Worm (Caenorhabditis elegans) whole organism, late embryonic: ENCODE results near the gene aipr-1.

Source experiments
- F13H6.1 ChIP-seq: sonication (generic microtip); optimal IDR thresholded peaks from 2 replicates; lab custom pipeline; 2016; ENCODE audit warnings: missing genetic modification characterization, missing compliant biosample characterization
- T23F11.4 ChIP-seq: fragments of 200-800 bp; sonication (Bioruptor generic); optimal IDR thresholded peaks from 2 replicates; lab custom pipeline; 2018; ENCODE audit warnings: mild to moderate bottlenecking, missing genetic modification characterization, missing compliant biosample characterization
- Y22D7AL.16 ChIP-seq: sonication (generic microtip); optimal IDR thresholded peaks from 2 replicates; lab custom pipeline; 2016; ENCODE audit warnings: missing genetic modification characterization, missing compliant biosample characterization
- ahr-1 ChIP-seq: sonication (generic microtip); optimal IDR thresholded peaks from 2 replicates; lab custom pipeline; 2016; ENCODE audit warnings: missing genetic modification characterization, missing compliant biosample characterization
- ceh-14 ChIP-seq: sonication (generic microtip); optimal IDR thresholded peaks from 2 replicates; lab custom pipeline; 2016; ENCODE audit warnings: missing genotype, missing genetic modification characterization, missing compliant biosample characterization
- ceh-18 ChIP-seq: sonication (generic microtip); optimal IDR thresholded peaks from 2 replicates; lab custom pipeline; 2016; ENCODE audit warnings: missing genetic modification characterization, missing compliant biosample characterization
- ceh-19 ChIP-seq: fragments of 200-800 bp; sonication (Bioruptor generic); optimal IDR thresholded peaks from 2 replicates; lab custom pipeline; 2018; ENCODE audit warnings: mild to moderate bottlenecking, missing genetic modification characterization, missing compliant biosample characterization
- ceh-2 ChIP-seq: sonication (generic microtip); optimal IDR thresholded peaks from 2 replicates; lab custom pipeline; 2016; ENCODE audit warnings: missing genotype, missing genetic modification characterization, missing compliant biosample characterization
- ceh-22 ChIP-seq: sonication (generic microtip); optimal IDR thresholded peaks from 2 replicates; lab custom pipeline; 2017; ENCODE audit warnings: missing biosample characterization, missing genetic modification characterization
- ceh-24 ChIP-seq: sonication (generic microtip); optimal IDR thresholded peaks from 2 replicates; lab custom pipeline; 2016; ENCODE audit warnings: mild to moderate bottlenecking, missing genetic modification characterization, missing compliant biosample characterization
- ceh-31 ChIP-seq: sonication (generic microtip); optimal IDR thresholded peaks from 2 replicates; lab custom pipeline; 2016; ENCODE audit warnings: missing genetic modification characterization, missing compliant biosample characterization
- ceh-48 ChIP-seq: sonication (generic microtip); optimal IDR thresholded peaks from 2 replicates; lab custom pipeline; 2016; ENCODE audit warnings: missing genetic modification characterization, inconsistent platforms, missing compliant biosample characterization
- ceh-9 ChIP-seq: sonication (generic microtip); optimal IDR thresholded peaks from 2 replicates; lab custom pipeline; 2016; ENCODE audit warnings: mild to moderate bottlenecking, missing genetic modification characterization, inconsistent platforms, missing compliant biosample characterization
- che-1 ChIP-seq: sonication (generic microtip); optimal IDR thresholded peaks from 2 replicates; lab custom pipeline; 2016; ENCODE audit warnings: mild to moderate bottlenecking, missing genetic modification characterization, missing compliant biosample characterization
- elt-4 ChIP-seq: sonication (generic microtip); optimal IDR thresholded peaks from 2 replicates; lab custom pipeline; 2016; ENCODE audit warnings: missing genetic modification characterization, missing compliant biosample characterization
- ets-4 ChIP-seq: sonication (generic microtip); optimal IDR thresholded peaks from 2 replicates; lab custom pipeline; 2016; ENCODE audit warnings: missing genetic modification characterization, missing compliant biosample characterization
- eyg-1 ChIP-seq: sonication (generic microtip); optimal IDR thresholded peaks from 2 replicates; lab custom pipeline; 2016; ENCODE audit warnings: missing genotype, missing genetic modification characterization, missing compliant biosample characterization
- fax-1 ChIP-seq: sonication (generic microtip); optimal IDR thresholded peaks from 2 replicates; lab custom pipeline; 2016; ENCODE audit warnings: missing genotype, missing genetic modification characterization, missing compliant biosample characterization
- hlh-30 ChIP-seq: sonication (generic microtip); optimal IDR thresholded peaks from 2 replicates; lab custom pipeline; 2017; ENCODE audit warnings: antibody characterized with exemption, missing genetic modification characterization, missing compliant biosample characterization; ENCODE audit not compliant: insufficient read depth
- hlh-6 ChIP-seq: sonication (generic microtip); optimal IDR thresholded peaks from 2 replicates; lab custom pipeline; 2016; ENCODE audit warnings: missing genotype, missing genetic modification characterization, missing compliant biosample characterization
- nfya-1 ChIP-seq: sonication (generic microtip); optimal IDR thresholded peaks from 2 replicates; lab custom pipeline; 2017; ENCODE audit warnings: missing genetic modification characterization, mild to moderate bottlenecking, missing compliant biosample characterization, antibody characterized with exemption, moderate library complexity
- nhr-232 ChIP-seq: sonication (generic microtip); optimal IDR thresholded peaks from 2 replicates; lab custom pipeline; 2016; ENCODE audit warnings: missing genetic modification characterization, missing compliant biosample characterization
- npax-4 ChIP-seq: sonication (generic microtip); optimal IDR thresholded peaks from 2 replicates; lab custom pipeline; 2016; ENCODE audit warnings: missing genetic modification characterization, missing compliant biosample characterization
- odd-2 ChIP-seq: sonication (generic microtip); optimal IDR thresholded peaks from 2 replicates; lab custom pipeline; 2017; ENCODE audit warnings: antibody characterized with exemption, mild to moderate bottlenecking, missing genetic modification characterization, missing compliant biosample characterization
- pha-2 ChIP-seq: sonication (generic microtip); optimal IDR thresholded peaks from 2 replicates; lab custom pipeline; 2017; ENCODE audit warnings: mild to moderate bottlenecking, missing genetic modification characterization, missing compliant biosample characterization
- pha-4 ChIP-seq: fragments of 150-350 bp; optimal IDR thresholded peaks from 2 replicates; lab custom pipeline; 2018; ENCODE audit warnings: missing biosample characterization, missing genetic modification reagents, missing genetic modification characterization
- pqm-1 ChIP-seq: sonication (generic microtip); optimal IDR thresholded peaks from 2 replicates; lab custom pipeline; 2016; ENCODE audit warnings: missing genetic modification characterization, missing compliant biosample characterization
- rnt-1 ChIP-seq: sonication (generic microtip); optimal IDR thresholded peaks from 2 replicates; lab custom pipeline; 2016; ENCODE audit warnings: missing genetic modification characterization, missing compliant biosample characterization
- sdc-2 ChIP-seq: sonication (generic microtip); optimal IDR thresholded peaks from 2 replicates; lab custom pipeline; 2016; ENCODE audit warnings: missing genotype, missing genetic modification characterization, missing compliant biosample characterization
- sox-2 ChIP-seq: fragments of 200-800 bp; sonication (Bioruptor generic); IDR thresholded peaks from 2 replicates; pipeline ENCODE4 v1.3.6; 2022; ENCODE audit warnings: missing genetic modification reagents, missing genetic modification characterization, missing compliant biosample characterization
- tbx-7 ChIP-seq: sonication (generic microtip); optimal IDR thresholded peaks from 2 replicates; lab custom pipeline; 2016; ENCODE audit warnings: missing genotype, missing genetic modification characterization, missing compliant biosample characterization
- ttx-3 ChIP-seq: sonication (generic microtip); optimal IDR thresholded peaks from 2 replicates; lab custom pipeline; 2016; ENCODE audit warnings: missing genetic modification reagents, missing genetic modification characterization, missing compliant biosample characterization
- unc-3 ChIP-seq, 2 experiments: fragments of 200-800 bp in 1 of 2; sonication (Bioruptor generic) in 1 of 2; sonication (generic microtip) in 1 of 2; conservative IDR thresholded peaks in 1 of 2; optimal IDR thresholded peaks in 1 of 2; 2 replicates each; pipeline versions ENCODE4 v1.3.6 to Lab custom; 2016 to 2022; ENCODE audit warnings: missing compliant biosample characterization in 2 of 2, missing genetic modification characterization in 2 of 2, missing genetic modification reagents in 1 of 2
- unc-42 ChIP-seq: sonication (generic microtip); optimal IDR thresholded peaks from 2 replicates; lab custom pipeline; 2016; ENCODE audit warnings: missing genotype, missing genetic modification characterization, missing compliant biosample characterization
- unc-55 ChIP-seq: sonication (generic microtip); optimal IDR thresholded peaks from 2 replicates; lab custom pipeline; 2017; ENCODE audit warnings: missing biosample characterization, missing genetic modification reagents, missing genetic modification characterization

Gene aipr-1

DNA sequence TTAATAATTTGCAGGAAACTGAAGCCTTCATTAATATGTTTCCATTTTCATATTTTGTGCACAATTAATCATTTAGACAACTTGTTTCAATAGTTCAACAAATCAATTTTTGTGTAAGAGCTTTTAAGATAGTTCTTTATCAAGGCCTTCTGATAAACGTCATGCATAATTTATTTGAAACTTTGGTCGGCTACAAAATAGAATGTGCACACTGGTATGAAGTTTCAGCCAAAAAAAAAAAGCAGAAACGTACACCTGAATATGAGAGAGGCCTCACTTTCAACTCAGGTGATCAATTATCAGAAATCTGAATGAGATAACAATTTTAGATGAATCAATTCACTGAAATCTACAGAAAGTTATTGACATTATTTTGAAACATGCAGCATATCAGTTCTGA is 20.4 kb upstream of the aipr-1 start:
- TF ChIP-seq unc-3 (GFP tag; conservative IDR thresholded peaks at IDR 0.05; lab: Robert Waterston, UW) (no peak), unc-3 (tag; optimal IDR thresholded peaks at IDR 0.05; lab: Kevin White, UChicago) (no peak), fax-1 (tag; lab: Kevin White, UChicago) (no peak), ttx-3 (tag; lab: Kevin White, UChicago) (no peak), tbx-7 (tag; lab: Kevin White, UChicago) (no peak), ceh-48 (tag; lab: Kevin White, UChicago) (no peak), rnt-1 (tag; lab: Kevin White, UChicago) (no peak), pha-4 (tag; lab: Kevin White, UChicago) (no peak), ceh-14 (no peak), pha-2 (tag; lab: Kevin White, UChicago) (no peak), ceh-2 (tag; lab: Kevin White, UChicago) (no peak), unc-42 (tag; lab: Kevin White, UChicago) (no peak)
- TF ChIP-seq, all 69 proteins: peak for 0

DNA sequence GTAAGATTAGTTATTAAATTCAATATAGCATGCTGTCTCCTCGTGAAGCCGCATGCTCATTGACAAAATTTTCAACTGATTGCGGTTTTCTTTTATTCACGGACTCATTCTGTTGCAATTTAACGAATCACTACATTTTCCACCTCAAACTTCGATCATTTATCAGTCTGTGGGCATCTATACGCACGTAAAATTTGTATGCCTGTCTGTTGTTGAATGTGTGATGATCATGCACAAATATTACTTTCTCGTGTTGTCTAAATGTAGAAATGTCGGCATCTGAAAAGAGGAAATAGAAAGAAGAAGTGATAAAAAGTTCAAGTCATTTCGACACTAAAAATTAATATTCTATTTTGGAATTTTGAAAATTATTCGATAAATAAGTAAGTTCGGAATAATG is 18.5 kb upstream of the aipr-1 start:
- no peak for TF ChIP-seq npax-4 (tag; lab: Kevin White, UChicago)
- no peak for TF ChIP-seq T23F11.4
- no peak for TF ChIP-seq rnt-1 (tag; lab: Kevin White, UChicago)
- TF ChIP-seq ceh-19 (GFP tag; lab: Kevin White, UChicago), result no peak
- no peak for TF ChIP-seq nhr-232
- TF ChIP-seq unc-55 (GFP tag; lab: Kevin White, UChicago), result no peak
- no peak for TF ChIP-seq pqm-1 (tag; lab: Kevin White, UChicago)
- no peak for TF ChIP-seq pha-4 (tag; lab: Kevin White, UChicago)
- no peak for TF ChIP-seq ceh-22 (tag; lab: Kevin White, UChicago)
- TF ChIP-seq fax-1 (tag; lab: Kevin White, UChicago), result no peak
- no peak for TF ChIP-seq ceh-9 (tag; lab: Kevin White, UChicago)
- TF ChIP-seq elt-4 (tag; lab: Kevin White, UChicago), result no peak

DNA sequence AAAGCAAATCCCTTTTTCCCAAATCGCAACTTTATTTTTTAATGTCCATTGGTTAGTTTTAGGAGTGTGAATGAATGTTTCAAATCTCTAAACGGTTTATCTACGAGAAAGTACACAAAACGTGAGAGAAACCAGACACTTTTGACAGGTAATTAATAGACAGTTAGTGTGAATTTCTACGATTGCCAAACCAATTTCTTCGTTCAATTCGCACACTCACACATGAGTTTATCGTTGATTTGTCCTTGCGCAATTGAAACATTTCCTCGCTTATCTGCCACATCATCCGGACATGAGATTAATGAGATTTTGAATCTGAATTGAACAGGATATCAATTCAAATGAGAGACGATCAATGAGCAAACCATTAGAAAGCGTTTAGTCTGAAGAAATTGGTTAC is 16.2 kb upstream of the aipr-1 start:
- no peak for TF ChIP-seq pha-4 (tag; lab: Kevin White, UChicago)
- no peak for TF ChIP-seq ceh-24 (tag; lab: Kevin White, UChicago)
- TF ChIP-seq sox-2 (GFP tag; lab: Robert Waterston, UW), result no peak
- TF ChIP-seq sdc-2 (tag; lab: Kevin White, UChicago), result no peak
- TF ChIP-seq unc-42 (tag; lab: Kevin White, UChicago), result no peak
- no peak for TF ChIP-seq eyg-1 (tag; lab: Kevin White, UChicago)
- TF ChIP-seq unc-55 (GFP tag; lab: Kevin White, UChicago), result no peak
- no peak for TF ChIP-seq nfya-1
- TF ChIP-seq che-1 (tag; lab: Kevin White, UChicago), result no peak

DNA sequence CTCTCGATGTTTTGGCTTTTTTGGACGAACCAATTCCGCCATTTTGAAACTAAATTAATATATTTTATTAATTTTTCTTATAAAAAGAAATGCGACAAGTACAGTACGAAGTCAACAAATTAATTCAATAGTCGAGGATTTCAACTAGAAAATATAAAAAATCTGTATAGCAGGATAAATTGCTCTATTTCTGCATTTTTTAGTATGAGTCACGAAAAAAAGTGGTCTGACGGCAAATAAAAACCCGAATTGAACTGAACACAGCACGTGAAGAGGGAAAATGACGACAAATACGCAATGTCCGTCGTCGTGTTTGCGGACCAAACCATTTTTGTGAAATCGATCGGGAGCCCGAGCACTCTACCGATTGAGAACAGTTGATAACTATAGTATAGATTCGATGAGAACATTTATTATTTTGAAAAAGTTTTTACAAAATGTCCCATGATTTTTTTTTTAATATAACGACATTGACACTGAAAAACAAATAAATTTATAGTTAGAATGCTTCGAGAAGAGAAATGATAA is 15.3 kb upstream of the aipr-1 start, which contains the start of gene epg-5:
epg-5 (minus strand) TSS at position 51 of the 528 bp plus-strand sequence.
- TF ChIP-seq fax-1 (tag; lab: Kevin White, UChicago), result no peak
- TF ChIP-seq odd-2 (tag; lab: Kevin White, UChicago), result no peak
- TF ChIP-seq ceh-31 (tag; lab: Kevin White, UChicago), result no peak
- no peak for TF ChIP-seq unc-42 (tag; lab: Kevin White, UChicago)
- TF ChIP-seq hlh-30 (tag; lab: Kevin White, UChicago), result peak; percentile 37
- no peak for TF ChIP-seq ahr-1 (tag; lab: Kevin White, UChicago)
- peak; percentile 38 for TF ChIP-seq ceh-48 (tag; lab: Kevin White, UChicago)
- no peak for TF ChIP-seq ceh-18 (tag; lab: Kevin White, UChicago)
- TF ChIP-seq ets-4 (tag; lab: Kevin White, UChicago), result no peak
- no peak for TF ChIP-seq hlh-6 (tag; lab: Kevin White, UChicago)
- no peak for TF ChIP-seq ceh-14
- TF ChIP-seq Y22D7AL.16 (tag; lab: Kevin White, UChicago), result no peak
- no peak for TF ChIP-seq rnt-1 (tag; lab: Kevin White, UChicago)
- TF ChIP-seq F13H6.1 (tag; lab: Kevin White, UChicago), result no peak
- TF ChIP-seq che-1 (tag; lab: Kevin White, UChicago), result no peak
